Worm (Caenorhabditis elegans) whole organism, young adult: ENCODE results near the gene tbc-2.

Source experiments
- B0035.1 ChIP-seq: sonication (generic microtip); optimal IDR thresholded peaks from 2 replicates; lab custom pipeline; 2016; ENCODE audit warnings: missing genetic modification characterization, mild to moderate bottlenecking, missing compliant biosample characterization, missing genotype, missing genetic modification reagents
- B0336.3 ChIP-seq: fragments of 200-800 bp; sonication (Bioruptor generic); IDR thresholded peaks from 2 replicates; pipeline ENCODE4 v1.3.6; 2022; ENCODE audit warnings: missing genetic modification characterization, missing compliant biosample characterization
- F22D6.2 ChIP-seq: sonication (generic microtip); optimal IDR thresholded peaks from 2 replicates; lab custom pipeline; 2016; ENCODE audit warnings: mild to moderate bottlenecking, missing genetic modification characterization, missing compliant biosample characterization
- F33H1.4 ChIP-seq: fragments of 200-800 bp; sonication (Bioruptor generic); IDR thresholded peaks from 2 replicates; pipeline ENCODE4 v1.3.6; 2022; ENCODE audit warnings: missing genetic modification reagents, missing genetic modification characterization, missing compliant biosample characterization
- K12H6.12 ChIP-seq: fragments of 200-800 bp; sonication (Bioruptor generic); optimal IDR thresholded peaks from 2 replicates; lab custom pipeline; 2018; ENCODE audit warnings: mild to moderate bottlenecking, missing genetic modification characterization, missing compliant biosample characterization
- T26A5.8 ChIP-seq: sonication (generic microtip); optimal IDR thresholded peaks from 2 replicates; lab custom pipeline; 2016; ENCODE audit warnings: missing genetic modification characterization, missing compliant biosample characterization
- Y67H2A.10 ChIP-seq: fragments of 200-800 bp; sonication (Bioruptor generic); conservative IDR thresholded peaks from 2 replicates; pipeline ENCODE4 v1.3.6; 2022; ENCODE audit warnings: missing genetic modification reagents, missing genetic modification characterization, missing compliant biosample characterization
- ama-1 ChIP-seq, 3 experiments: fragments of 150-350 bp in 1 of 3; sonication (generic microtip) in 2 of 3; optimal IDR thresholded peaks; 2 replicates each; lab custom pipeline; 2014 to 2018; ENCODE audit warnings: missing biosample characterization in 2 of 3, missing genetic modification characterization in 2 of 3, missing genetic modification reagents in 2 of 3
- attf-3 ChIP-seq: fragments of 200-800 bp; sonication (Bioruptor generic); conservative IDR thresholded peaks from 2 replicates; pipeline ENCODE4 v1.3.6; 2022; ENCODE audit warnings: missing genetic modification reagents, missing genetic modification characterization, missing compliant biosample characterization
- attf-5 ChIP-seq: fragments of 200-800 bp; sonication (Bioruptor generic); optimal IDR thresholded peaks from 2 replicates; lab custom pipeline; 2018; ENCODE audit warnings: mild to moderate bottlenecking, missing genetic modification characterization, missing compliant biosample characterization
- attf-6 ChIP-seq: fragments of 200-800 bp; sonication (Bioruptor generic); IDR thresholded peaks from 2 replicates; pipeline ENCODE4 v1.3.6; 2022; ENCODE audit warnings: missing genetic modification reagents, missing genetic modification characterization, missing compliant biosample characterization
- bed-1 ChIP-seq: fragments of 200-800 bp; sonication (Bioruptor generic); IDR thresholded peaks from 2 replicates; pipeline ENCODE4 v1.3.6; 2022; ENCODE audit warnings: missing genetic modification reagents, missing genetic modification characterization, missing compliant biosample characterization
- bed-2 ChIP-seq: fragments of 200-800 bp; sonication (Bioruptor generic); IDR thresholded peaks from 2 replicates; pipeline ENCODE4 v1.3.6; 2022; ENCODE audit warnings: missing genetic modification reagents, missing genetic modification characterization, missing compliant biosample characterization
- cebp-1 ChIP-seq, 2 experiments: fragments of 200-800 bp in 1 of 2; sonication (Bioruptor generic) in 1 of 2; sonication (generic microtip) in 1 of 2; IDR thresholded peaks in 1 of 2; optimal IDR thresholded peaks in 1 of 2; 2 replicates each; pipeline versions ENCODE4 v1.3.6 to Lab custom; 2017 to 2022; ENCODE audit warnings: missing compliant biosample characterization in 2 of 2, missing genetic modification characterization in 2 of 2, mild to moderate bottlenecking in 1 of 2, missing genetic modification reagents in 1 of 2, moderate library complexity in 1 of 2
- ceh-27 ChIP-seq: fragments of 200-800 bp; sonication (Bioruptor generic); optimal IDR thresholded peaks from 2 replicates; lab custom pipeline; 2018; ENCODE audit warnings: mild to moderate bottlenecking, missing genetic modification characterization, moderate library complexity, missing compliant biosample characterization
- ceh-91 ChIP-seq: fragments of 200-800 bp; sonication (Bioruptor generic); IDR thresholded peaks from 2 replicates; pipeline ENCODE4 v1.3.6; 2022; ENCODE audit warnings: missing genetic modification reagents, missing genetic modification characterization, missing compliant biosample characterization
- ekl-4 ChIP-seq: fragments of 200-800 bp; sonication (Bioruptor generic); IDR thresholded peaks from 2 replicates; pipeline ENCODE4 v1.3.6; 2022; ENCODE audit warnings: missing genetic modification reagents, missing genetic modification characterization, missing compliant biosample characterization
- ets-4 ChIP-seq: fragments of 200-800 bp; sonication (Bioruptor generic); optimal IDR thresholded peaks from 2 replicates; lab custom pipeline; 2018; ENCODE audit warnings: mild to moderate bottlenecking, missing genetic modification characterization, missing compliant biosample characterization
- gei-17 ChIP-seq: fragments of 200-800 bp; sonication (Bioruptor generic); optimal IDR thresholded peaks from 2 replicates; lab custom pipeline; 2018; ENCODE audit warnings: mild to moderate bottlenecking, missing genetic modification characterization, missing compliant biosample characterization
- him-1 ChIP-seq: sonication (generic microtip); optimal IDR thresholded peaks from 2 replicates; lab custom pipeline; 2016; ENCODE audit warnings: missing genotype, missing genetic modification reagents, missing genetic modification characterization, missing compliant biosample characterization
- hmg-1.2 ChIP-seq: fragments of 200-800 bp; sonication (Bioruptor generic); IDR thresholded peaks from 2 replicates; pipeline ENCODE4 v1.3.6; 2022; ENCODE audit warnings: missing genetic modification reagents, missing genetic modification characterization, missing compliant biosample characterization
- lag-1 ChIP-seq: fragments of 200-800 bp; sonication (Bioruptor generic); IDR thresholded peaks from 2 replicates; pipeline ENCODE4 v1.3.6; 2022; ENCODE audit warnings: missing genetic modification reagents, missing genetic modification characterization, missing compliant biosample characterization
- let-607 ChIP-seq, 2 experiments: fragments of 200-800 bp in 1 of 2; sonication (Bioruptor generic) in 1 of 2; sonication (generic microtip) in 1 of 2; optimal IDR thresholded peaks; 2 replicates each; lab custom pipeline; 2016 to 2018; ENCODE audit warnings: mild to moderate bottlenecking in 2 of 2, missing compliant biosample characterization in 2 of 2, missing genetic modification characterization in 2 of 2, moderate library complexity in 2 of 2, missing genotype in 1 of 2
- lin-35 ChIP-seq, 3 experiments: fragments of 150-350 bp in 2 of 3; sonication (generic microtip) in 1 of 3; optimal IDR thresholded peaks; 2 replicates each; lab custom pipeline; 2014 to 2018; ENCODE audit warnings: missing biosample characterization in 3 of 3, missing genetic modification characterization in 3 of 3, missing genetic modification reagents in 3 of 3
- lir-1 ChIP-seq: fragments of 200-800 bp; sonication (Bioruptor generic); conservative IDR thresholded peaks from 2 replicates; pipeline ENCODE4 v1.3.6; 2022; ENCODE audit warnings: missing genetic modification reagents, missing genetic modification characterization, missing compliant biosample characterization
- madf-10 ChIP-seq: sonication (generic microtip); optimal IDR thresholded peaks from 2 replicates; lab custom pipeline; 2016; ENCODE audit warnings: mild to moderate bottlenecking, missing genetic modification characterization, missing compliant biosample characterization
- madf-3 ChIP-seq: fragments of 200-800 bp; sonication (Bioruptor generic); IDR thresholded peaks from 2 replicates; pipeline ENCODE4 v1.3.6; 2022; ENCODE audit warnings: missing genetic modification reagents, missing genetic modification characterization, missing compliant biosample characterization
- mel-28 ChIP-seq: sonication (generic microtip); optimal IDR thresholded peaks from 2 replicates; lab custom pipeline; 2016; ENCODE audit warnings: borderline replicate concordance, mild to moderate bottlenecking, missing genetic modification characterization, missing compliant biosample characterization
- nfya-1 ChIP-seq: sonication (generic microtip); optimal IDR thresholded peaks from 2 replicates; lab custom pipeline; 2017; ENCODE audit warnings: antibody characterized with exemption, missing compliant biosample characterization, missing genetic modification characterization, borderline replicate concordance; ENCODE audit not compliant: insufficient read depth
- nhr-120 ChIP-seq: fragments of 200-800 bp; sonication (Bioruptor generic); IDR thresholded peaks from 2 replicates; pipeline ENCODE4 v1.3.6; 2022; ENCODE audit warnings: missing genetic modification characterization, missing compliant biosample characterization
- nhr-27 ChIP-seq: fragments of 200-800 bp; sonication (Bioruptor generic); optimal IDR thresholded peaks from 2 replicates; lab custom pipeline; 2018; ENCODE audit warnings: mild to moderate bottlenecking, missing genetic modification characterization, moderate library complexity, missing compliant biosample characterization
- rpc-1 ChIP-seq, 2 experiments: fragments of 150-350 bp in 1 of 2; sonication (generic microtip) in 1 of 2; optimal IDR thresholded peaks; 2 replicates each; lab custom pipeline; 2014 to 2018; ENCODE audit warnings: missing biosample characterization in 1 of 2, missing genetic modification characterization in 1 of 2, missing genetic modification reagents in 1 of 2, missing genotype in 1 of 2
- snpc-1.3 ChIP-seq: sonication (generic microtip); optimal IDR thresholded peaks from 2 replicates; lab custom pipeline; 2017; ENCODE audit warnings: missing genetic modification characterization, mild to moderate bottlenecking, missing compliant biosample characterization, antibody characterized with exemption, moderate library complexity, missing genotype, missing genetic modification reagents; ENCODE audit not compliant: insufficient read depth
- sptf-2 ChIP-seq: fragments of 200-800 bp; sonication (Bioruptor generic); optimal IDR thresholded peaks from 2 replicates; lab custom pipeline; 2018; ENCODE audit warnings: mild to moderate bottlenecking, missing genetic modification characterization, missing compliant biosample characterization
- tlf-1 ChIP-seq: fragments of 200-800 bp; sonication (Bioruptor generic); optimal IDR thresholded peaks from 2 replicates; lab custom pipeline; 2018; ENCODE audit warnings: mild to moderate bottlenecking, missing genetic modification characterization, missing compliant biosample characterization
- unc-130 ChIP-seq: sonication (generic microtip); optimal IDR thresholded peaks from 2 replicates; lab custom pipeline; 2016; ENCODE audit warnings: missing genetic modification reagents, missing genetic modification characterization, missing compliant biosample characterization
- xnd-1 ChIP-seq: sonication (generic microtip); optimal IDR thresholded peaks from 2 replicates; lab custom pipeline; 2016; ENCODE audit warnings: missing genotype, missing genetic modification reagents, missing genetic modification characterization, missing compliant biosample characterization
- zim-3 ChIP-seq: sonication (generic microtip); optimal IDR thresholded peaks from 2 replicates; lab custom pipeline; 2017; ENCODE audit warnings: mild to moderate bottlenecking, missing genetic modification characterization, moderate library complexity, missing compliant biosample characterization

The tbc-2 gene

ce11 chrII:5858322-5858721 is 31.1 kb upstream of the tbc-2 start, which contains the start of gene F55C12.4:
F55C12.4 (minus strand) TSS chrII:5858422.
- TF ChIP-seq hmg-1.2 = no peak
- TF ChIP-seq Y67H2A.10 (GFP tag; lab: Robert Waterston, UW) = no peak
- TF ChIP-seq nfya-1 (tag; lab: Kevin White, UChicago) = no peak
- no peak for TF ChIP-seq mel-28 (tag; lab: Kevin White, UChicago)
- no peak for TF ChIP-seq lir-1 (GFP tag; lab: Robert Waterston, UW)
- TF ChIP-seq F22D6.2 (tag; lab: Kevin White, UChicago) = no peak
- no peak for TF ChIP-seq nhr-27 (tag; lab: Kevin White, UChicago)
- TF ChIP-seq, all 124 proteins: peak for 0

ce11 chrII:5854122-5854521 is 26.9 kb upstream of the tbc-2 start, which contains the start of gene H41C03.1:
H41C03.1 (plus strand) TSS chrII:5854422.
- TF ChIP-seq T26A5.8 (tag; lab: Kevin White, UChicago) (no peak), attf-5 (GFP tag; lab: Kevin White, UChicago) (no peak), F33H1.4 (GFP tag; lab: Robert Waterston, UW) (no peak), attf-6 (GFP tag; lab: Robert Waterston, UW) (no peak), xnd-1 (tag; lab: Kevin White, UChicago) (no peak), B0336.3 (GFP tag; lab: Robert Waterston, UW) (no peak), ama-1 (optimal IDR thresholded peaks at IDR 0.05; lab: Kevin White, UChicago) (no peak), ama-1 (GFP tag; optimal IDR thresholded peaks at IDR 0.05; lab: Kevin White, UChicago) (no peak), nhr-120 (GFP tag; lab: Robert Waterston, UW) (no peak), bed-1 (GFP tag; lab: Robert Waterston, UW) (no peak), tlf-1 (no peak), ets-4 (no peak)

- no peak for TF ChIP-seq ceh-27 (GFP tag; lab: Kevin White, UChicago)
- TF ChIP-seq unc-130 = no peak
- TF ChIP-seq K12H6.12 = no peak
- no peak for TF ChIP-seq ekl-4 (GFP tag; lab: Robert Waterston, UW)
- no peak for TF ChIP-seq zim-3 (tag; lab: Kevin White, UChicago)
- no peak for TF ChIP-seq rpc-1 (optimal IDR thresholded peaks at IDR 0.05; lab: Kevin White, UChicago)
- no peak for TF ChIP-seq rpc-1 (tag; optimal IDR thresholded peaks at IDR 0.05; lab: Kevin White, UChicago)
- TF ChIP-seq, all 124 proteins: peak for 0
Measured at ce11 chrII:5853261-5853660, 26.0 kb upstream of the tbc-2 start.

ce11 chrII:5852007-5852406 is 24.8 kb upstream of the tbc-2 start, which contains the start of gene H41C03.2:
H41C03.2 (minus strand) TSS chrII:5852107.
- no peak for TF ChIP-seq ceh-91 (GFP tag; lab: Robert Waterston, UW)
- TF ChIP-seq gei-17 = no peak
- no peak for TF ChIP-seq attf-3 (GFP tag; lab: Robert Waterston, UW)
- no peak for TF ChIP-seq lin-35 (GFP tag; optimal IDR thresholded peaks at IDR 0.05; lab: Kevin White, UChicago)
- no peak for TF ChIP-seq unc-130
- no peak for TF ChIP-seq lag-1 (GFP tag; lab: Robert Waterston, UW)
- TF ChIP-seq cebp-1 (GFP tag; IDR thresholded peaks at IDR 0.05; lab: Robert Waterston, UW) = no peak
- no peak for TF ChIP-seq cebp-1 (tag; optimal IDR thresholded peaks at IDR 0.05; lab: Kevin White, UChicago)

- TF ChIP-seq ekl-4 (GFP tag; lab: Robert Waterston, UW) (no peak), attf-3 (GFP tag; lab: Robert Waterston, UW) (no peak), let-607 (tag; optimal IDR thresholded peaks at IDR 0.05; lab: Kevin White, UChicago) (no peak), B0336.3 (GFP tag; lab: Robert Waterston, UW) (no peak), mel-28 (tag; lab: Kevin White, UChicago) (no peak), snpc-1.3 (tag; lab: Kevin White, UChicago) (no peak), T26A5.8 (tag; lab: Kevin White, UChicago) (no peak), Y67H2A.10 (GFP tag; lab: Robert Waterston, UW) (no peak), him-1 (no peak), ceh-27 (GFP tag; lab: Kevin White, UChicago) (no peak), madf-10 (no peak), sptf-2 (GFP tag; lab: Kevin White, UChicago) (no peak), nhr-27 (tag; lab: Kevin White, UChicago) (no peak), bed-1 (GFP tag; lab: Robert Waterston, UW) (no peak), madf-3 (GFP tag; lab: Robert Waterston, UW) (no peak), B0035.1 (tag; lab: Kevin White, UChicago) (no peak), bed-2 (GFP tag; lab: Robert Waterston, UW) (no peak), lin-35 (GFP tag; optimal IDR thresholded peaks at IDR 0.05; lab: Kevin White, UChicago) (no peak)
Measured at ce11 chrII:5846181-5846580, 18.9 kb upstream of the tbc-2 start.
